Fruit fly (Drosophila melanogaster) whole organism, pupa: Measurements from ENCODE around the gene CG14340.

Experiments
- CG10348 ChIP-seq: fragments of 200-800 bp; sonication (Bioruptor generic); IDR thresholded peaks from 2 replicates; pipeline ENCODE4 v1.3.6; 2022; ENCODE audit warnings: missing biosample characterization, missing genetic modification characterization
- CG12605 ChIP-seq: fragments of 200-800 bp; sonication (Bioruptor generic); IDR thresholded peaks from 2 replicates; pipeline ENCODE4 v1.3.6; 2022; ENCODE audit warnings: missing biosample characterization, missing genetic modification characterization
- CG13204 ChIP-seq: fragments of 200-800 bp; sonication (Bioruptor generic); optimal IDR thresholded peaks from 2 replicates; lab custom pipeline; 2018; ENCODE audit warnings: missing biosample characterization, mild to moderate bottlenecking, missing genetic modification characterization, moderate library complexity
- CG14655 ChIP-seq: fragments of 200-800 bp; sonication (Bioruptor generic); optimal IDR thresholded peaks from 3 replicates; lab custom pipeline; 2017; ENCODE audit warnings: mild to moderate bottlenecking, missing biosample characterization, missing genetic modification reagents, missing genetic modification characterization
- CG15710 ChIP-seq: fragments of 200-800 bp; sonication (Bioruptor generic); optimal IDR thresholded peaks from 2 replicates; lab custom pipeline; 2018; ENCODE audit warnings: missing biosample characterization, mild to moderate bottlenecking, missing genetic modification characterization, moderate library complexity
- CG17806 ChIP-seq: fragments of 200-800 bp; sonication (Bioruptor generic); optimal IDR thresholded peaks from 2 replicates; lab custom pipeline; 2018; ENCODE audit warnings: missing biosample characterization, mild to moderate bottlenecking, missing genetic modification characterization, moderate library complexity
- CG32121 ChIP-seq: fragments of 200-800 bp; sonication (Bioruptor generic); IDR thresholded peaks from 2 replicates; pipeline ENCODE4 v1.3.6; 2022; ENCODE audit warnings: missing biosample characterization, missing genetic modification characterization
- CG34367 ChIP-seq: fragments of 200-800 bp; sonication (Bioruptor generic); optimal IDR thresholded peaks from 2 replicates; lab custom pipeline; 2018; ENCODE audit warnings: missing biosample characterization, mild to moderate bottlenecking, missing genetic modification characterization
- CG4496 ChIP-seq: fragments of 200-800 bp; sonication (Bioruptor generic); IDR thresholded peaks from 3 replicates; pipeline ENCODE4 v1.3.6; 2022; ENCODE audit warnings: missing biosample characterization, missing genetic modification characterization
- CG8159 ChIP-seq: fragments of 200-800 bp; sonication (Bioruptor generic); optimal IDR thresholded peaks from 3 replicates; lab custom pipeline; 2018; ENCODE audit warnings: missing biosample characterization, mild to moderate bottlenecking, missing genetic modification characterization, moderate library complexity
- CG8301 ChIP-seq: fragments of 200-800 bp; sonication (Bioruptor generic); optimal IDR thresholded peaks from 2 replicates; lab custom pipeline; 2018; ENCODE audit warnings: missing biosample characterization, mild to moderate bottlenecking, missing genetic modification characterization
- CG9948 ChIP-seq: fragments of 200-800 bp; sonication (Bioruptor generic); optimal IDR thresholded peaks from 2 replicates; lab custom pipeline; 2018; ENCODE audit warnings: missing biosample characterization, mild to moderate bottlenecking, missing genetic modification characterization, moderate library complexity
- D1 ChIP-seq: fragments of 200-800 bp; sonication (Bioruptor generic); optimal IDR thresholded peaks from 2 replicates; lab custom pipeline; 2018; ENCODE audit warnings: missing biosample characterization, mild to moderate bottlenecking, missing genetic modification characterization, moderate library complexity
- EcR ChIP-seq: fragments of 200-800 bp; sonication (Bioruptor generic); optimal IDR thresholded peaks from 3 replicates; lab custom pipeline; 2019; ENCODE audit warnings: missing biosample characterization, missing genetic modification characterization, mild to moderate bottlenecking, moderate library complexity, missing genetic modification reagents
- Ets98B ChIP-seq: fragments of 200-800 bp; sonication (Bioruptor generic); IDR thresholded peaks from 2 replicates; pipeline ENCODE4 v1.3.6; 2022; ENCODE audit warnings: missing biosample characterization, missing genetic modification characterization
- Pif1A ChIP-seq: fragments of 200-800 bp; sonication (Bioruptor generic); optimal IDR thresholded peaks from 3 replicates; lab custom pipeline; 2016; ENCODE audit warnings: missing biosample characterization, missing genetic modification characterization
- Pif1B ChIP-seq: fragments of 200-800 bp; sonication (Bioruptor generic); optimal IDR thresholded peaks from 3 replicates; lab custom pipeline; 2016; ENCODE audit warnings: missing biosample characterization, missing genetic modification characterization
- Snoo ChIP-seq: fragments of 200-800 bp; sonication (Bioruptor generic); optimal IDR thresholded peaks from 3 replicates; lab custom pipeline; 2017; ENCODE audit warnings: missing biosample characterization, mild to moderate bottlenecking, missing genetic modification characterization, inconsistent platforms
- fd96Ca ChIP-seq: fragments of 200-800 bp; sonication (Bioruptor generic); IDR thresholded peaks from 3 replicates; pipeline ENCODE4 v1.3.6; 2022; ENCODE audit warnings: missing biosample characterization, missing genetic modification characterization
- gl ChIP-seq: fragments of 200-800 bp; sonication (Bioruptor generic); optimal IDR thresholded peaks from 2 replicates; lab custom pipeline; 2018; ENCODE audit warnings: missing biosample characterization, mild to moderate bottlenecking, missing genetic modification characterization
- rn ChIP-seq: fragments of 200-800 bp; sonication (Bioruptor generic); IDR thresholded peaks from 2 replicates; pipeline ENCODE4 v1.3.6; 2022; ENCODE audit warnings: missing biosample characterization, missing genetic modification characterization

Gene CG14340

DNA sequence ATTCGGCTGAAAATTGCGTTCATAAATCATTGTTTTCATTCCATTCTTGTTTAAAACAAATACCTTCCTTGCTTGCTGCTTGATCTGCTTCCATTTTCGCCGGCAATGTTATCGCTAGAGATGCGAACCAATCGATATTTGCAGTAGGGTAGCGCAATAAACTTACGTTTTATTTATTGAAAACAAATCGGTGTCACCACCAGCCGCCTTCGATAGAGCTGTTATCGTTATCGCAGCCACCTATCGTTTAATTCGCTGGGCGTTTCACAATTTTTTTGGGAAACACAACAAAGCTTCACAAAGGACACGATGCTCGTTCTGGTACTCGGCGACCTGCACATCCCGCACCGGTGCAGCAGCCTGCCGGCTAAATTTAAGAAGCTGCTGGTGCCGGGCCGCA is 37.8 kb downstream of the CG14340 start, which contains the start of the genes Tfb4 and Vps29:
TSS of gene Tfb4 (minus strand) at position 124 of the 400 bp plus-strand sequence.
TSS of gene Vps29 (plus strand) at position 213 of the 400 bp plus-strand sequence.
- TF ChIP-seq Snoo (tag; lab: Kevin White, UChicago) (no peak), CG15710 (tag; lab: Kevin White, UChicago) (peak; percentile 0), Pif1A (no peak), Ets98B (GFP tag; lab: Robert Waterston, UW) (peak; percentile 51), CG4496 (GFP tag; lab: Robert Waterston, UW) (peak; percentile 69), CG12605 (GFP tag; lab: Robert Waterston, UW) (no peak), gl (tag; lab: Kevin White, UChicago) (no peak), CG17806 (no peak), CG9948 (no peak), CG34367 (tag; lab: Kevin White, UChicago) (no peak), CG14655 (GFP tag; lab: Kevin White, UChicago) (no peak), D1 (no peak), CG10348 (no peak), fd96Ca (peak; percentile 47; the same call in 1 of the 3 replicates), CG32121 (peak; percentile 30; the same call in 1 of the 2 replicates)

DNA sequence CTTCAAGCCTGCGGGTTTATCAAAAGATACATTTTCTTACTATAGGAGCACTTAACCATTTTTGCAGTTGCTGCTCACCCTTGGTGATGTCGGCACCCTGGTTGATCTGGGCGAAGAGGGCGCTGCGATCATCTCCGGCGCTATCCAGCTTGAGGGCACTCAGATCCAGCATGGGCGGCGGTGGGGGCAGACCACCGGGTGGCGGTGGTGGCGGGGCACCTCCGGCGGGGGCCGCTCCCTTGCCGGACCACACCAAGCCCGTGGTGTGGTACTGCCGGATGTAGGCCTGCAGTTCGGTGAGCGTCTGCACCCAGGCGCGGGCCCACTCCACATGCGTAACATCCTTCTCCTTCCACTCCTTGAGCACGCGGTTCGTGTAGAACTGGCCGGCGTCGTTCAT is 40.0 kb downstream of the CG14340 start:
- no peak for TF ChIP-seq D1
- no peak for TF ChIP-seq CG9948
- TF ChIP-seq fd96Ca = no peak
- TF ChIP-seq gl (tag; lab: Kevin White, UChicago) = no peak
- TF ChIP-seq Ets98B (GFP tag; lab: Robert Waterston, UW) = no peak
- TF ChIP-seq EcR (GFP tag; lab: Kevin White, UChicago) = no peak
- no peak for TF ChIP-seq CG32121
- no peak for TF ChIP-seq Pif1B
- no peak for TF ChIP-seq CG8301
- no peak for TF ChIP-seq CG10348

DNA sequence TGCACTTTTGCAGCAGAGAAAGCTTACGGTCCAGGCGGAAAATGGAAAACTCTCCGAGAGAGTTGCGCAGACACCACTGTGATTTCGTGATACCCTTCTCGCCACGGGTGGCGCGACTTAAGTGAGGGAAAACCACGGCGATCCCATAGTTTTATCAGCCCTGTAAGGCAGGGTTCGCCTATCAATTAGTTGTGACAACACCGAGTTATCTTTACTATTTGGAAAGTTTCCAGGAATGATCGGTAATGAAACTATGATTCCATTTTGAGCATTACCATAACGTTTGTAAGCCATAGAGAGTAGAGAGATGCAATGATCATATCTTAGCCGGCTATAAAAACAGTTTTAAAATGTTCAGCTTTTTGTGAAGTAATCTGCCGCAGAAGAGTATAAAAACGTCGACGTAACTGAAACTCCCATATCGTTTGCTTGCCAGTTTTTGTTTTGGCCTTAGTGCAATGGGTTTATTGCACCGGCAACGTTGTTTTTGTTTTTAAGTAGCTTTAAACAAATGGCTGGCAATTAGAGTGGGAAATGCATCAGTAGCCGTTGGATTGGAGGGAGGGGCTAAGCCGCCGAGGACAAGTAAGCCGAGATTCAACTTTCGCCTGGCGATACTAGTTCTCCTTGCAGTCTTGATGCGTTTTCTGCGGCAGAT is 44.0 kb downstream of the CG14340 start:
- TF ChIP-seq CG34367 (tag; lab: Kevin White, UChicago) (no peak), CG14655 (GFP tag; lab: Kevin White, UChicago) (no peak), EcR (GFP tag; lab: Kevin White, UChicago) (no peak), CG12605 (GFP tag; lab: Robert Waterston, UW) (no peak), Snoo (tag; lab: Kevin White, UChicago) (no peak), Pif1B (no peak), Ets98B (GFP tag; lab: Robert Waterston, UW) (no peak), CG4496 (GFP tag; lab: Robert Waterston, UW) (no peak), CG8159 (no peak)
- TF ChIP-seq, all 21 proteins: peak for 0

DNA sequence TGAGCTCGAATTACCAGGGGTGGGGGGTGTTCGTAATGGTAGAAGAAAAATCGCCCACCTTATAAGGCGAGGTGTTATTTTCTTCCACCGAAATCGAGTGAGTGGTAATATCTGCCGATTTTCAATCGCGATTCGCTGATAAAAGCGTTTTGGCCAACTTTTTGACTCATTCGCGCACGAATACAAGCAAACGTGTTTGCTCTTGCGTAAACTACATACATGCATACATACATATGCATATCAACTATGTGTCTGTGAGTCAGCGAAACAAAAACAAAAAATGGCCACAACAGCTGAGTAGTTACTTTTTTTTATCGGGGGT is 44.6 kb downstream of the CG14340 start:
- TF ChIP-seq CG13204 (GFP tag; lab: Kevin White, UChicago) = no peak
- peak; percentile 5 for TF ChIP-seq CG15710 (tag; lab: Kevin White, UChicago)

DNA sequence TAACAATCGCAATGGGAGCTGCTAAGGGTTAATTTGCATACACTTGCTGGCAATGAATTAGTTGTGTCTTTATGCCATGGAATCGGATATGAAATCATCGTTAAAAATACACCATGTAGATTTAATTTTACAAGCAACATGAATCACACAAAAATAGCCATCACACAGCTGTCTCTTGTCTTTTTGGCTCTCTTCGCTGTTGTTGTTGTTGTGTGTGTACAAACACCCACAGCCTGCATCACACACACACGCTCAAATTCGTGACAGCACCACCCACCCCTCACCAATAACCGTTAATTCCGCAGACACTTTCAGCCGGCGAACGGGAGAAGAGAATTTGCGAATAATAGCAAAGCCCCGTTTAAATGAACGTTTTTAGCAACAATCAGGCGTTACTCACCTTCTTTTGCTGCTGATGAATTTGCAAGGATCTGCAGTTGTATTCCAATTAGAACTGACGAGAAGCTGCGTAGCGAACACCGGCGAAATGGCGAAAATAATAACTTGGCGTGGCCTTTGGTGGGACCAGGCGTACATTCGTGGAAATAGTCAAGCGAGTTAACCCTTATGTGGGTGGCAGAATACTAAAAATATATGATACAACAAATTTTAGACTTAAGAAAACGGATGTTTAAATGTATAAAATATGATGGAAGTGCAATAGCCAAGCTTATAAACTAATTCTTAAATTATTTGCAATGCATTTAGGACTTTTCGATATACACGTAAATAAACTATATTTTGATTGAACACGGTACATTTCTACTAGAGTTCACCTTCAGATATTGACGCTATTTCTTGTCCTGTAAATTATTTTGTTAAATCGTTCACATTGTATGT is 45.2 kb downstream of the CG14340 start, which contains the start of gene capt:
TSS of gene capt (minus strand) at position 584 of the 840 bp plus-strand sequence.
- TF ChIP-seq CG14655 (GFP tag; lab: Kevin White, UChicago) (no peak), rn (no peak), CG17806 (peak; percentile 20), EcR (GFP tag; lab: Kevin White, UChicago) (peak; percentile 82), Pif1A (no peak), gl (tag; lab: Kevin White, UChicago) (no peak), CG10348 (no peak), CG32121 (peak; percentile 26; the same call in 1 of the 2 replicates), CG15710 (tag; lab: Kevin White, UChicago) (peak; percentile 48), CG12605 (GFP tag; lab: Robert Waterston, UW) (no peak), CG8301 (peak; percentile 15), CG34367 (tag; lab: Kevin White, UChicago) (no peak), CG4496 (GFP tag; lab: Robert Waterston, UW) (no peak), D1 (no peak), fd96Ca (no peak), Ets98B (GFP tag; lab: Robert Waterston, UW) (peak; percentile 7; the same call in 1 of the 2 replicates), Snoo (tag; lab: Kevin White, UChicago) (no peak), CG9948 (peak; percentile 23), Pif1B (no peak), CG8159 (peak; percentile 53), CG13204 (GFP tag; lab: Kevin White, UChicago) (no peak)
- TF ChIP-seq, all 21 proteins: peak for 8

DNA sequence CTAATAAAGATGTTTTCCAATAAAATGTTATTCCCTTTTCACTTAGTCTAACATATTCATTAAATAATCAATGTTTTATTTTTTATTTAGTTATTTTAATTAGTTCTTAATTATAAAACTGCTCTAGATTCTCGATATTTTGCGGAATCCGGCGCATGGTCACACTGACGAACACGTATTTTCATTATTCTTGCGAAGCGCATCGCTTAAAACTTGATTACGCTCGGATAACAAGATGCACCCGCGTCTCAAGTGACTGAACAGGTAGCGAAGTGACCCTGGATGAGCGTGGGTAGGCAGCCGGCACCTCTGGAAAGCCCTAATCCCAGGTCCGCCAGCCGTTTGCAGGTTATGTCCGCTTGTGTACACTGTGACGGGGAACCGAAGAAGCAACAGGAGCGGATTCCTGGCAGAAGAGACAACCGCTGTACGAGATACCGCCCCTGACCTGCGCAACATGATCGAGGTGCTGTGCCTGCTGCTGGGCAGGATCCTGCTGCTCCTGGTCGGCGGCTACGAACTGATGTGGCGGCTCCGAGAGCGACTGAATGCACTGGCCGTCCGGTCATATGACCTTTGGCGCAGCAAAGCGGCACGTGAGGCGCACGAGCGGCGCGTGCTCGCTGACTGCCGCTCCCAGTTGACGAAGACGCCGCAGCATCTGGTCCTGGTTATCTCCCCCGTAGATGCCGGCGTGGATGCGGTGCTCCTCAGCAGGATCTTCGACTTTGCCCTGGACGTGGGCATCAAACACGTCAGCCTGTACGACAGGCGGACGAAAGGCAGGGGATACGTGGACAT is 46.0 kb downstream of the CG14340 start, which contains the start of gene Tango14:
TSS of gene Tango14 (plus strand) at position 143 of the 801 bp plus-strand sequence.
- TF ChIP-seq Pif1B (no peak), CG4496 (GFP tag; lab: Robert Waterston, UW) (0 out of 3 replicates have a peak, but pooled peaks have one; percentile 42), fd96Ca (0 out of 3 replicates have a peak, but pooled peaks have one; percentile 38)
- TF ChIP-seq, all 21 proteins: peak for 2
